Worm (Caenorhabditis elegans): ENCODE data around the gene cept-2.

DNA sequence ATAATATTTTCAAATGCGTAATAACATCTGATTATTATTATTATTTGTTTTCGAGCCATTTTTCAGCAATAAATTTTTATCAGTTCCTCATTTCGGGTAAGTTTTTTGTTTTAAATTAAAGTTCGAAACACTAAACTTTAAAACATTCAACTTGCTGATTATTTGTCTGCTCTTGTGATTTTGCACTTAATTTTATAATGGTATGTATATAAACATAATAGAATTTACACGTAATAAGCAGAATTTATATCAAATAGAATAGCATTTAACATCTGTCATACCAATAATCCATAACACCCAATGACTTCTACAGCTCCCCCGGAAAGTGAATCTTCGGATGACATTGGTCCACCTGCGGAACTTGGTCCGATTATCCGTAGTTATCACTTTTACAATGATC is 14.4 kb upstream of the cept-2 start, which contains the start of gene srm-4:
- no peak for TF ChIP-seq scrt-1 (GFP tag; IDR thresholded peaks at IDR 0.05)
- no peak for TF ChIP-seq ama-1 (optimal IDR thresholded peaks at IDR 0.05)
- TF ChIP-seq hmg-4 (GFP tag; optimal IDR thresholded peaks at IDR 0.05), result no peak
- no peak for TF ChIP-seq ceh-13 (GFP tag; optimal IDR thresholded peaks at IDR 0.05)
- no peak for TF ChIP-seq tra-4 (tag; optimal IDR thresholded peaks at IDR 0.05)
- no peak for TF ChIP-seq flt-1 (GFP tag; IDR thresholded peaks at IDR 0.05)
- no peak for TF ChIP-seq pes-1 (GFP tag; IDR thresholded peaks at IDR 0.05)
- TF ChIP-seq tbx-11 (GFP tag; IDR thresholded peaks at IDR 0.05), result no peak
- TF ChIP-seq ets-7 (tag; optimal IDR thresholded peaks at IDR 0.05), result no peak
